Worm (Caenorhabditis elegans) whole organism, L2 larva: Measurements from ENCODE around the gene age-1.

Experiments used
- C34F6.9 ChIP-seq: fragments of 150-350 bp; optimal IDR thresholded peaks from 2 replicates; lab custom pipeline; 2014; ENCODE audit warnings: missing biosample characterization, missing genetic modification characterization
- F13H6.1 ChIP-seq: sonication (generic microtip); optimal IDR thresholded peaks from 2 replicates; lab custom pipeline; 2016; ENCODE audit warnings: missing genetic modification characterization, missing compliant biosample characterization
- R02D3.7 ChIP-seq: fragments of 150-350 bp; optimal IDR thresholded peaks from 2 replicates; lab custom pipeline; 2014; ENCODE audit warnings: missing biosample characterization, missing genetic modification characterization
- Y55F3AM.14 ChIP-seq: fragments of 200-800 bp; sonication (Bioruptor generic); optimal IDR thresholded peaks from 2 replicates; lab custom pipeline; 2018; ENCODE audit warnings: mild to moderate bottlenecking, missing genetic modification characterization, missing compliant biosample characterization
- ZK546.5 ChIP-seq: sonication (generic microtip); optimal IDR thresholded peaks from 2 replicates; lab custom pipeline; 2017; ENCODE audit warnings: missing biosample characterization, missing genetic modification characterization
- alr-1 ChIP-seq: fragments of 150-350 bp; optimal IDR thresholded peaks from 2 replicates; lab custom pipeline; 2014; ENCODE audit warnings: missing biosample characterization, missing genetic modification characterization
- aly-2 ChIP-seq: fragments of 150-350 bp; optimal IDR thresholded peaks from 2 replicates; lab custom pipeline; 2014; ENCODE audit warnings: missing biosample characterization, missing genetic modification characterization
- ama-1 ChIP-seq: fragments of 150-350 bp; optimal IDR thresholded peaks from 2 replicates; lab custom pipeline; 2018; ENCODE audit warnings: inconsistent platforms
- blmp-1 ChIP-seq: sonication (generic microtip); optimal IDR thresholded peaks from 2 replicates; lab custom pipeline; 2017; ENCODE audit warnings: missing genetic modification characterization, mild to moderate bottlenecking, missing compliant biosample characterization, antibody characterized with exemption, moderate library complexity; ENCODE audit not compliant: insufficient read depth
- ceh-16 ChIP-seq: fragments of 150-350 bp; optimal IDR thresholded peaks from 2 replicates; lab custom pipeline; 2014; ENCODE audit warnings: missing biosample characterization, missing genetic modification characterization
- ceh-82 ChIP-seq: fragments of 150-350 bp; optimal IDR thresholded peaks from 2 replicates; lab custom pipeline; 2014; ENCODE audit warnings: missing biosample characterization, missing genetic modification characterization
- crh-2 ChIP-seq: sonication (generic microtip); optimal IDR thresholded peaks from 2 replicates; lab custom pipeline; 2017; ENCODE audit warnings: missing biosample characterization, missing genetic modification characterization
- dmd-4 ChIP-seq: sonication (generic microtip); optimal IDR thresholded peaks from 2 replicates; lab custom pipeline; 2017; ENCODE audit warnings: missing biosample characterization, missing genetic modification characterization
- egl-27 ChIP-seq: sonication (generic microtip); optimal IDR thresholded peaks from 3 replicates; lab custom pipeline; 2017; ENCODE audit warnings: missing biosample characterization, missing genetic modification reagents, missing genetic modification characterization
- elt-1 ChIP-seq: fragments of 150-350 bp; optimal IDR thresholded peaks from 2 replicates; lab custom pipeline; 2014; ENCODE audit warnings: missing biosample characterization, missing genetic modification characterization
- elt-3 ChIP-seq: sonication (generic microtip); optimal IDR thresholded peaks from 2 replicates; lab custom pipeline; 2017; ENCODE audit warnings: missing biosample characterization, missing genetic modification characterization
- fos-1 ChIP-seq: fragments of 150-350 bp; optimal IDR thresholded peaks from 2 replicates; lab custom pipeline; 2014; ENCODE audit warnings: missing biosample characterization, missing genetic modification characterization
- gmeb-1 ChIP-seq: fragments of 150-350 bp; optimal IDR thresholded peaks from 2 replicates; lab custom pipeline; 2014; ENCODE audit warnings: missing biosample characterization, missing genetic modification characterization
- lin-11 ChIP-seq: fragments of 150-350 bp; sonication (generic microtip); optimal IDR thresholded peaks from 2 replicates; lab custom pipeline; 2014; ENCODE audit warnings: missing biosample characterization, missing genetic modification characterization, inconsistent platforms, mixed read lengths
- lin-13 ChIP-seq: fragments of 150-350 bp; optimal IDR thresholded peaks from 2 replicates; lab custom pipeline; 2014; ENCODE audit warnings: missing biosample characterization, missing genetic modification reagents, missing genetic modification characterization
- lin-39 ChIP-seq: fragments of 150-350 bp; optimal IDR thresholded peaks from 2 replicates; lab custom pipeline; 2014; ENCODE audit warnings: missing biosample characterization, missing genetic modification reagents, missing genetic modification characterization
- lsy-2 ChIP-seq, 2 experiments: fragments of 150-350 bp in 1 of 2; sonication (generic microtip) in 1 of 2; optimal IDR thresholded peaks; 2 replicates each; lab custom pipeline; 2014 to 2017; ENCODE audit warnings: missing biosample characterization in 2 of 2, missing genetic modification characterization in 2 of 2
- mab-5 ChIP-seq: fragments of 150-350 bp; optimal IDR thresholded peaks from 2 replicates; lab custom pipeline; 2014; ENCODE audit warnings: missing biosample characterization, missing genetic modification characterization
- mbf-1 ChIP-seq: sonication (generic microtip); optimal IDR thresholded peaks from 2 replicates; lab custom pipeline; 2017; ENCODE audit warnings: missing biosample characterization, missing genetic modification characterization
- mdl-1 ChIP-seq, 2 experiments: fragments of 150-350 bp in 1 of 2; sonication (generic microtip) in 1 of 2; optimal IDR thresholded peaks; 2 replicates each; lab custom pipeline; 2017; ENCODE audit warnings: missing biosample characterization in 2 of 2, missing genetic modification characterization in 2 of 2
- nhr-10 ChIP-seq: sonication (generic microtip); optimal IDR thresholded peaks from 2 replicates; lab custom pipeline; 2017; ENCODE audit warnings: missing biosample characterization, missing genetic modification characterization
- nhr-11 ChIP-seq: fragments of 150-350 bp; optimal IDR thresholded peaks from 2 replicates; lab custom pipeline; 2014; ENCODE audit warnings: missing biosample characterization, missing genetic modification characterization
- nhr-12 ChIP-seq: fragments of 150-350 bp; optimal IDR thresholded peaks from 2 replicates; lab custom pipeline; 2014; ENCODE audit warnings: missing biosample characterization, missing genetic modification characterization
- nhr-129 ChIP-seq: fragments of 150-350 bp; optimal IDR thresholded peaks from 2 replicates; lab custom pipeline; 2014; ENCODE audit warnings: missing biosample characterization, missing genetic modification characterization
- nhr-21 ChIP-seq: fragments of 150-350 bp; optimal IDR thresholded peaks from 2 replicates; lab custom pipeline; 2014; ENCODE audit warnings: missing biosample characterization, missing genetic modification characterization
- nhr-23 ChIP-seq: fragments of 150-350 bp; optimal IDR thresholded peaks from 2 replicates; lab custom pipeline; 2014; ENCODE audit warnings: missing biosample characterization, missing genetic modification reagents, missing genetic modification characterization
- nhr-237 ChIP-seq: fragments of 150-350 bp; optimal IDR thresholded peaks from 2 replicates; lab custom pipeline; 2014; ENCODE audit warnings: missing biosample characterization, missing genetic modification characterization
- nhr-25 ChIP-seq: fragments of 150-350 bp; sonication (generic microtip); optimal IDR thresholded peaks from 3 replicates; lab custom pipeline; 2014; ENCODE audit warnings: missing biosample characterization, missing genetic modification characterization
- nhr-6 ChIP-seq: fragments of 150-350 bp; optimal IDR thresholded peaks from 2 replicates; lab custom pipeline; 2014; ENCODE audit warnings: missing biosample characterization, missing genetic modification characterization
- nhr-77 ChIP-seq: fragments of 150-350 bp; optimal IDR thresholded peaks from 2 replicates; lab custom pipeline; 2014; ENCODE audit warnings: missing biosample characterization, missing genetic modification characterization
- peb-1 ChIP-seq: fragments of 150-350 bp; optimal IDR thresholded peaks from 2 replicates; lab custom pipeline; 2014; ENCODE audit warnings: missing biosample characterization, missing genetic modification characterization
- sem-4 ChIP-seq: fragments of 150-350 bp; optimal IDR thresholded peaks from 2 replicates; lab custom pipeline; 2014; ENCODE audit warnings: missing biosample characterization, missing genetic modification reagents, missing genetic modification characterization
- skn-1 ChIP-seq: sonication (generic microtip); optimal IDR thresholded peaks from 2 replicates; lab custom pipeline; 2017; ENCODE audit warnings: missing biosample characterization, missing genetic modification characterization
- sma-3 ChIP-seq: sonication (generic microtip); optimal IDR thresholded peaks from 2 replicates; lab custom pipeline; 2016; ENCODE audit warnings: missing genetic modification reagents, missing genetic modification characterization, missing compliant biosample characterization
- sma-9 ChIP-seq, 2 experiments: fragments of 150-350 bp in 1 of 2; sonication (generic microtip) in 1 of 2; optimal IDR thresholded peaks; 2 replicates each; lab custom pipeline; 2014 to 2016; ENCODE audit warnings: missing genetic modification characterization in 2 of 2, mild to moderate bottlenecking in 1 of 2, missing biosample characterization in 1 of 2, missing compliant biosample characterization in 1 of 2, missing genetic modification reagents in 1 of 2, moderate library complexity in 1 of 2
- snpc-4 ChIP-seq: fragments of 150-350 bp; optimal IDR thresholded peaks from 2 replicates; lab custom pipeline; 2014; ENCODE audit warnings: missing biosample characterization, missing genetic modification characterization
- unc-39 ChIP-seq: fragments of 150-350 bp; optimal IDR thresholded peaks from 2 replicates; lab custom pipeline; 2014; ENCODE audit warnings: missing biosample characterization, missing genetic modification characterization
- unc-55 ChIP-seq: fragments of 150-350 bp; sonication (generic microtip); optimal IDR thresholded peaks from 3 replicates; lab custom pipeline; 2014; ENCODE audit warnings: missing biosample characterization, missing genetic modification reagents, missing genetic modification characterization
- unc-62 ChIP-seq: fragments of 150-350 bp; optimal IDR thresholded peaks from 2 replicates; lab custom pipeline; 2014; ENCODE audit warnings: missing biosample characterization, missing genetic modification reagents, missing genetic modification characterization
- zag-1 ChIP-seq: fragments of 150-350 bp; optimal IDR thresholded peaks from 2 replicates; lab custom pipeline; 2014; ENCODE audit warnings: missing biosample characterization, missing genetic modification characterization
- ztf-1 ChIP-seq: fragments of 200-800 bp; sonication (Bioruptor generic); conservative IDR thresholded peaks from 2 replicates; pipeline ENCODE4 v1.3.6; 2022; ENCODE audit warnings: missing genetic modification characterization, missing compliant biosample characterization
- ztf-11 ChIP-seq: sonication (generic microtip); optimal IDR thresholded peaks from 2 replicates; lab custom pipeline; 2017; ENCODE audit warnings: missing biosample characterization, missing genetic modification characterization
- ztf-4 ChIP-seq: fragments of 150-350 bp; optimal IDR thresholded peaks from 2 replicates; lab custom pipeline; 2014; ENCODE audit warnings: missing biosample characterization, missing genetic modification characterization

age-1 gene

DNA sequence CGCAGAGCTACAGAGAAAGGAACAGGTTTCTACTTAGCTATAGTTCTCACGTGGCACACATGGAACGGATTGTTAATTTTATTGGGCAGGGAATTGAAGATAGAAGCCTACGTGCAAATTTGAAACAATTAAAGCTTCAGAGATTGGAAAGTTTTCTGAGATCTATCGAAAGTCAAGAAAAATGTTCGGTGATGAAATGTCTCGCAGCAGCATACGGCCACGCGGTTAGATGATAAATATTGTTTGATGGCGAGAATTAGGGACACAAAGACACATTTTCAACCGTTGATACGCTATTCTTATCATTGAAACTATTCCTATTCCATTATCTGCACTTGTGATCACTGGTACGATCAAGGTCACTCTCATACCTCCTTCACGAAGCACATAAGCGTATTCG lies 54.3 kb downstream of the age-1 start:
- TF ChIP-seq ama-1 (lab: Kevin White, UChicago) (no peak), gmeb-1 (tag; lab: Kevin White, UChicago) (peak; percentile 25), unc-62 (no peak), blmp-1 (peak; percentile 95), lsy-2 (tag; optimal IDR thresholded peaks at IDR 0.05; lab: Kevin White, UChicago) (peak in 1 of 2 experiments; percentile 23), nhr-77 (tag; lab: Kevin White, UChicago) (no peak), mdl-1 (tag; optimal IDR thresholded peaks at IDR 0.05; lab: Kevin White, UChicago) (peak in 1 of 2 experiments; percentile 55), nhr-12 (tag; lab: Kevin White, UChicago) (no peak), unc-39 (tag; lab: Kevin White, UChicago) (no peak), ztf-4 (no peak), sem-4 (peak; percentile 21), nhr-10 (tag; lab: Kevin White, UChicago) (no peak), ceh-82 (no peak), ztf-1 (GFP tag; lab: Robert Waterston, UW) (no peak), nhr-129 (tag; lab: Kevin White, UChicago) (peak; percentile 36), peb-1 (no peak), F13H6.1 (tag; lab: Kevin White, UChicago) (no peak), elt-3 (tag; lab: Kevin White, UChicago) (no peak), mbf-1 (tag; lab: Kevin White, UChicago) (no peak), sma-9 (GFP tag; optimal IDR thresholded peaks at IDR 0.05; lab: Kevin White, UChicago) (peak; percentile 80), sma-9 (tag; optimal IDR thresholded peaks at IDR 0.05; lab: Kevin White, UChicago) (no peak), crh-2 (tag; lab: Kevin White, UChicago) (peak; percentile 42), fos-1 (tag; lab: Kevin White, UChicago) (peak; percentile 81), ztf-11 (tag; lab: Kevin White, UChicago) (no peak), egl-27 (no peak), skn-1 (no peak), sma-3 (GFP tag; lab: Kevin White, UChicago) (peak; percentile 53), lin-11 (tag; lab: Kevin White, UChicago) (no peak), snpc-4 (no peak), dmd-4 (tag; lab: Kevin White, UChicago) (no peak), nhr-21 (tag; lab: Kevin White, UChicago) (peak; percentile 79), R02D3.7 (tag; lab: Kevin White, UChicago) (no peak), alr-1 (tag; lab: Kevin White, UChicago) (no peak), lin-13 (GFP tag; lab: Kevin White, UChicago) (no peak), ceh-16 (no peak), nhr-237 (no peak), nhr-11 (no peak), aly-2 (tag; lab: Kevin White, UChicago) (no peak), nhr-23 (tag; lab: Kevin White, UChicago) (no peak), C34F6.9 (tag; lab: Kevin White, UChicago) (peak; percentile 21), mab-5 (tag; lab: Kevin White, UChicago) (no peak), elt-1 (no peak), Y55F3AM.14 (GFP tag; lab: Kevin White, UChicago) (no peak), zag-1 (tag; lab: Kevin White, UChicago) (no peak), ZK546.5 (no peak), unc-55 (GFP tag; lab: Kevin White, UChicago) (no peak), nhr-6 (tag; lab: Kevin White, UChicago) (no peak), nhr-25 (tag; lab: Kevin White, UChicago) (peak; percentile 62), lin-39 (tag; lab: Kevin White, UChicago) (no peak)
